Fruit fly (Drosophila melanogaster) whole organism, wandering third instar larva: ENCODE results near the gene CG5783.

ENCODE experiments used
- Abd-B ChIP-seq: fragments of >200 bp; optimal IDR thresholded peaks from 2 replicates; lab custom pipeline; 2017; ENCODE audit warnings: missing biosample characterization, missing genetic modification characterization
- CG32264 ChIP-seq: fragments of 200-800 bp; sonication (Bioruptor generic); optimal IDR thresholded peaks from 2 replicates; lab custom pipeline; 2016; ENCODE audit warnings: missing biosample characterization, missing genetic modification characterization
- CrebA ChIP-seq: fragments of 200-800 bp; sonication (Bioruptor generic); optimal IDR thresholded peaks from 2 replicates; lab custom pipeline; 2016; ENCODE audit warnings: missing biosample characterization, mild to moderate bottlenecking, missing genetic modification characterization, borderline replicate concordance
- Dif ChIP-seq: fragments of 200-275, 200-300 bp; sonication (Bioruptor generic); optimal IDR thresholded peaks from 2 replicates; lab custom pipeline; 2018; ENCODE audit warnings: missing biosample characterization, missing genetic modification characterization; ENCODE audit not compliant: partially characterized antibody
- HLH106 ChIP-seq: fragments of 200-800 bp; optimal IDR thresholded peaks from 3 replicates; lab custom pipeline; 2019; ENCODE audit warnings: missing biosample characterization, mild to moderate bottlenecking, missing genetic modification characterization, moderate library complexity
- Hnf4 ChIP-seq: fragments of 200-800 bp; sonication (Bioruptor generic); optimal IDR thresholded peaks from 2 replicates; lab custom pipeline; 2016; ENCODE audit warnings: missing biosample characterization, mild to moderate bottlenecking, missing genetic modification characterization
- Hr78 ChIP-seq: fragments of >200 bp; optimal IDR thresholded peaks from 2 replicates; lab custom pipeline; 2017; ENCODE audit warnings: missing biosample characterization, missing genetic modification characterization
- Jra ChIP-seq: sonication (Bioruptor generic); optimal IDR thresholded peaks from 2 replicates; lab custom pipeline; 2016; ENCODE audit warnings: missing biosample characterization, missing genetic modification characterization
- Mio ChIP-seq: sonication (Bioruptor generic); optimal IDR thresholded peaks from 2 replicates; lab custom pipeline; 2016; ENCODE audit warnings: missing biosample characterization, missing genetic modification characterization
- N ChIP-seq: fragments of >200 bp; optimal IDR thresholded peaks from 2 replicates; lab custom pipeline; 2018; ENCODE audit warnings: missing biosample characterization, missing external identifiers, missing genetic modification characterization
- OdsH ChIP-seq: fragments of 200-800 bp; sonication (Bioruptor generic); optimal IDR thresholded peaks from 2 replicates; lab custom pipeline; 2016; ENCODE audit warnings: missing biosample characterization, mild to moderate bottlenecking, missing genetic modification characterization
- Rel ChIP-seq, 2 experiments: fragments of 200-800 bp; sonication (Bioruptor generic) in 1 of 2; optimal IDR thresholded peaks; 2 replicates in 1 of 2; 3 replicates in 1 of 2; lab custom pipeline; 2016 to 2019; ENCODE audit warnings: mild to moderate bottlenecking in 2 of 2, missing biosample characterization in 2 of 2, missing genetic modification characterization in 2 of 2, moderate library complexity in 1 of 2
- Vsx2 ChIP-seq: fragments of 200-300, 225-300 bp; sonication (Bioruptor generic); optimal IDR thresholded peaks from 2 replicates; lab custom pipeline; 2018; ENCODE audit warnings: missing biosample characterization, missing genetic modification characterization; ENCODE audit not compliant: partially characterized antibody
- br ChIP-seq: fragments of 200-800 bp; sonication (Bioruptor generic); optimal IDR thresholded peaks from 2 replicates; lab custom pipeline; 2016; ENCODE audit warnings: missing biosample characterization, missing genetic modification characterization
- brk ChIP-seq: fragments of 200-800 bp; sonication (Bioruptor generic); optimal IDR thresholded peaks from 2 replicates; lab custom pipeline; 2016; ENCODE audit warnings: missing biosample characterization, mild to moderate bottlenecking, missing genetic modification characterization
- dl ChIP-seq, 2 experiments: fragments of 175-275, 200-275 bp in 1 of 2; fragments of 200-275 bp in 1 of 2; sonication (Bioruptor generic); optimal IDR thresholded peaks; lab custom pipeline; 2018; ENCODE audit warnings: mild to moderate bottlenecking in 2 of 2, missing biosample characterization in 2 of 2, missing genetic modification characterization in 2 of 2, moderate library complexity in 2 of 2; ENCODE audit not compliant: partially characterized antibody in 2 of 2, insufficient read depth in 1 of 2
- dmrt93B ChIP-seq: fragments of 200-800 bp; sonication (Bioruptor generic); optimal IDR thresholded peaks from 2 replicates; lab custom pipeline; 2018; ENCODE audit warnings: missing biosample characterization, mild to moderate bottlenecking, missing genetic modification characterization
- dsf ChIP-seq: sonication (Bioruptor generic); optimal IDR thresholded peaks from 2 replicates; lab custom pipeline; 2016; ENCODE audit warnings: missing biosample characterization, missing genetic modification characterization, borderline replicate concordance
- ey ChIP-seq: fragments of 200-800 bp; sonication (Bioruptor generic); optimal IDR thresholded peaks from 2 replicates; lab custom pipeline; 2016; ENCODE audit warnings: missing biosample characterization, missing genetic modification characterization
- foxo ChIP-seq, 2 experiments: fragments of 200-800 bp; sonication (Bioruptor generic); optimal IDR thresholded peaks; 2 replicates in 1 of 2; 3 replicates in 1 of 2; lab custom pipeline; 2016 to 2017; ENCODE audit warnings: missing biosample characterization in 2 of 2, missing genetic modification characterization in 2 of 2
- h ChIP-seq: fragments of 200-800 bp; sonication (Bioruptor generic); optimal IDR thresholded peaks from 3 replicates; lab custom pipeline; 2016; ENCODE audit warnings: missing biosample characterization, mild to moderate bottlenecking, missing genetic modification characterization
- jim ChIP-seq: fragments of 175-275, 200-325 bp; sonication (Bioruptor generic); optimal IDR thresholded peaks from 2 replicates; lab custom pipeline; 2016; ENCODE audit warnings: missing biosample characterization, mild to moderate bottlenecking, missing genetic modification characterization
- lola ChIP-seq: fragments of >200 bp; optimal IDR thresholded peaks from 2 replicates; lab custom pipeline; 2017; ENCODE audit warnings: missing biosample characterization, missing genetic modification characterization
- pan ChIP-seq: fragments of >200 bp; optimal IDR thresholded peaks from 2 replicates; lab custom pipeline; 2017
- psq ChIP-seq: fragments of 200-800 bp; sonication (Bioruptor generic); optimal IDR thresholded peaks from 3 replicates; lab custom pipeline; 2017; ENCODE audit warnings: missing biosample characterization, mild to moderate bottlenecking, missing genetic modification characterization, moderate library complexity
- rgr ChIP-seq: fragments of 200-800 bp; sonication (Bioruptor generic); optimal IDR thresholded peaks from 3 replicates; lab custom pipeline; 2016; ENCODE audit warnings: missing biosample characterization, mild to moderate bottlenecking, missing genetic modification characterization
- sage ChIP-seq: fragments of 200-800 bp; sonication (Bioruptor generic); optimal IDR thresholded peaks from 2 replicates; lab custom pipeline; 2016; ENCODE audit warnings: missing biosample characterization, mild to moderate bottlenecking, missing genetic modification characterization
- sv ChIP-seq: fragments of 200-800 bp; sonication (Bioruptor generic); optimal IDR thresholded peaks from 3 replicates; lab custom pipeline; 2016; ENCODE audit warnings: missing biosample characterization, missing genetic modification characterization
- tai ChIP-seq: sonication (Bioruptor generic); optimal IDR thresholded peaks from 2 replicates; lab custom pipeline; 2016; ENCODE audit warnings: missing biosample characterization, missing genetic modification characterization
- woc ChIP-seq: sonication (Bioruptor generic); optimal IDR thresholded peaks from 2 replicates; lab custom pipeline; 2016; ENCODE audit warnings: missing biosample characterization, mild to moderate bottlenecking, missing genetic modification characterization

The CG5783 gene

dm6 chr2L:18155877-18156276 lies at the start of gene CG5783:
Gene CG5783 (plus strand): TSS chr2L:18156043.
- TF ChIP-seq Rel (GFP tag; optimal IDR thresholded peaks at IDR 0.05; lab: Kevin White, UChicago) (no peak), Rel (tag; optimal IDR thresholded peaks at IDR 0.05; lab: Kevin White, UChicago) (no peak), Dif (GFP tag; lab: Kevin White, UChicago) (no peak), Jra (GFP tag; lab: Kevin White, UChicago) (no peak), N (no peak), woc (GFP tag; lab: Kevin White, UChicago) (no peak), CrebA (GFP tag; lab: Kevin White, UChicago) (no peak), HLH106 (tag; lab: Kevin White, UChicago) (no peak), Hnf4 (GFP tag; lab: Kevin White, UChicago) (no peak), pan (lab: Kevin White, UChicago) (no peak), ey (GFP tag; lab: Kevin White, UChicago) (no peak), Vsx2 (GFP tag; lab: Kevin White, UChicago) (no peak), dl (GFP tag; optimal IDR thresholded peaks at IDR 0.05; lab: Kevin White, UChicago; ENCODE audit: insufficient read depth in 1 of 2, partially characterized antibody in 2 of 2) (no peak), rgr (no peak), Abd-B (GFP tag; lab: Kevin White, UChicago) (no peak), h (GFP tag; lab: Kevin White, UChicago) (no peak)

dm6 chr2L:18112435-18112834 lies 43.4 kb upstream of the CG5783 start:
- TF ChIP-seq CG32264 = no peak
- no peak for TF ChIP-seq tai (GFP tag; lab: Kevin White, UChicago)
- no peak for TF ChIP-seq Mio (GFP tag; lab: Kevin White, UChicago)
- no peak for TF ChIP-seq jim (GFP tag; lab: Kevin White, UChicago)
- no peak for TF ChIP-seq sv
- no peak for TF ChIP-seq lola (GFP tag; lab: Kevin White, UChicago)
- TF ChIP-seq dl (GFP tag; optimal IDR thresholded peaks at IDR 0.05; lab: Kevin White, UChicago; ENCODE audit: insufficient read depth in 1 of 2, partially characterized antibody in 2 of 2) = no peak
- no peak for TF ChIP-seq pan (lab: Kevin White, UChicago)
- TF ChIP-seq br = no peak
- TF ChIP-seq foxo (GFP tag; optimal IDR thresholded peaks at IDR 0.05; lab: Kevin White, UChicago) = no peak
- TF ChIP-seq dsf = no peak

DNA sequence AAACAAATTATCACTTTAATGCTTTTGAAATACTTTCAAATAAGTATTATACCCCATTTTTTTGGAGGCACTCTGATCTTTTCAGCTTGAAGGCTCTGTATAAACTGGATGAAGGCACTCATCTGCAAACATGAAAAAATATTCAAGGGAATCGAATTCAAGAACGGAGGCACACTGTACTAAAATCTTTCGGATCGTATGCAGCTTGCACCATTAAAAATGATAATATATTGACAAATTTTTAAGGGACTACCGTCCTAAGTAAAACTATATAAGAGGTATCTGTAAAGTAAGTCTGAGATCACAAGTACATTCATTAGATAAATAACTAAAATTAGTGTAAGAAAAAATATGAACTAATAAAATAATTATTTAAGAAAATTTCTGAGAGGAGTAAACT lies 42.8 kb upstream of the CG5783 start, which contains the start of gene CG44476:
CG44476 (minus strand) TSS at position 101 of the 400 bp plus-strand sequence.
- TF ChIP-seq ey (GFP tag; lab: Kevin White, UChicago) = no peak

- TF ChIP-seq psq = peak; percentile 11
- TF ChIP-seq Rel (GFP tag; optimal IDR thresholded peaks at IDR 0.05; lab: Kevin White, UChicago) = no peak
- TF ChIP-seq Rel (tag; optimal IDR thresholded peaks at IDR 0.05; lab: Kevin White, UChicago) = peak; percentile 78
- TF ChIP-seq CrebA (GFP tag; lab: Kevin White, UChicago) = peak; percentile 5
- no peak for TF ChIP-seq Vsx2 (GFP tag; lab: Kevin White, UChicago)
Measured at dm6 chr2L:18114176-18114703, 41.6 kb upstream of the CG5783 start, which contains the start of gene CG15152. Gene CG15152 (plus strand): TSS chr2L:18114547.

DNA sequence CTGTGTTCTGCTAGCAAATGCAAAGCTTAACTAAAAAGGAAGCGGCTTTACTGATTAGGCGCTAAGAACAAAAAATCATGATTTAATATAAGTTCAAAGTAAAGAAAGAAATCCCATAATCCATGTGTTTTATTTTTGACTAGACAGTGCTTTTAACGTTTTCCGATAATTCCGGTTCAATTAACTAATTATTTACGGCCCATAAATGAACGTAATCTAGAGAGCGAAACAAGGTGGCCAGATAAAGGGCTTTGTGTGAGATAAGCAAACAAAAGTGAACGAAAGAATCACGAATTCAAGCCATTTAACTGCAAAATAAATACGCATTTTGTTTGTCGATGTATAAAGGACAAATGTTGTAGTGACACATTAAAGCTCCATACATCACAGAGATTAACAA lies 40.7 kb upstream of the CG5783 start:
- TF ChIP-seq CG32264 (no peak), tai (GFP tag; lab: Kevin White, UChicago) (no peak), HLH106 (tag; lab: Kevin White, UChicago) (no peak), lola (GFP tag; lab: Kevin White, UChicago) (no peak), Abd-B (GFP tag; lab: Kevin White, UChicago) (no peak), Hr78 (GFP tag; lab: Kevin White, UChicago) (no peak), foxo (GFP tag; optimal IDR thresholded peaks at IDR 0.05; lab: Kevin White, UChicago) (no peak), jim (GFP tag; lab: Kevin White, UChicago) (no peak), dmrt93B (no peak), Dif (GFP tag; lab: Kevin White, UChicago) (no peak), Jra (GFP tag; lab: Kevin White, UChicago) (no peak), CrebA (GFP tag; lab: Kevin White, UChicago) (no peak), sv (no peak), brk (GFP tag; lab: Kevin White, UChicago) (no peak), sage (no peak), OdsH (no peak), dl (GFP tag; optimal IDR thresholded peaks at IDR 0.05; lab: Kevin White, UChicago; ENCODE audit: insufficient read depth in 1 of 2, partially characterized antibody in 2 of 2) (no peak), dsf (no peak), Rel (GFP tag; optimal IDR thresholded peaks at IDR 0.05; lab: Kevin White, UChicago) (no peak), Rel (tag; optimal IDR thresholded peaks at IDR 0.05; lab: Kevin White, UChicago) (no peak), h (GFP tag; lab: Kevin White, UChicago) (no peak)
